Worm (Caenorhabditis elegans) whole organism, L1 larva: ENCODE results near the gene nlp-33.
A peak's percentile ranks its signal among the peaks of the same experiment; 100 is the strongest.

Experiments used
- C16A3.4 ChIP-seq: fragments of 150-350 bp; optimal IDR thresholded peaks from 2 replicates; lab custom pipeline; 2014; ENCODE audit warnings: missing biosample characterization, missing genetic modification characterization
- blmp-1 ChIP-seq: fragments of 150-350 bp; optimal IDR thresholded peaks from 2 replicates; lab custom pipeline; 2014; ENCODE audit warnings: missing biosample characterization, missing genetic modification characterization
- ceh-82 ChIP-seq, 3 experiments: fragments of 150-350 bp in 1 of 3; sonication (generic microtip) in 2 of 3; optimal IDR thresholded peaks; 2 replicates each; lab custom pipeline; 2014 to 2017; ENCODE audit warnings: missing biosample characterization in 3 of 3, missing genetic modification characterization in 3 of 3
- ceh-90 ChIP-seq: sonication (generic microtip); optimal IDR thresholded peaks from 2 replicates; lab custom pipeline; 2016; ENCODE audit warnings: missing genetic modification characterization, missing compliant biosample characterization
- elt-3 ChIP-seq, 6 experiments: fragments of 150-350 bp in 1 of 6; sonication (generic microtip); optimal IDR thresholded peaks; 2 replicates each; lab custom pipeline; 2017 to 2018; ENCODE audit warnings: missing biosample characterization in 6 of 6, missing genetic modification characterization in 6 of 6, inconsistent platforms in 1 of 6
- fkh-10 ChIP-seq: sonication (generic microtip); optimal IDR thresholded peaks from 2 replicates; lab custom pipeline; 2017; ENCODE audit warnings: missing biosample characterization, missing genetic modification reagents, missing genetic modification characterization
- fkh-4 ChIP-seq: sonication (generic microtip); optimal IDR thresholded peaks from 2 replicates; lab custom pipeline; 2016; ENCODE audit warnings: missing compliant biosample characterization, missing genetic modification characterization, borderline replicate concordance
- fos-1 ChIP-seq: fragments of 150-350 bp; optimal IDR thresholded peaks from 2 replicates; lab custom pipeline; 2014; ENCODE audit warnings: missing biosample characterization, missing genetic modification characterization
- grh-1 ChIP-seq: fragments of 200-800 bp; sonication (Bioruptor generic); IDR thresholded peaks from 2 replicates; pipeline ENCODE4 v1.3.6; 2022; ENCODE audit warnings: missing genetic modification reagents, missing genetic modification characterization, missing compliant biosample characterization
- hpl-2 ChIP-seq: fragments of 150-350 bp; optimal IDR thresholded peaks from 2 replicates; lab custom pipeline; 2014; ENCODE audit warnings: missing biosample characterization, missing genetic modification reagents, missing genetic modification characterization
- irx-1 ChIP-seq: sonication (generic microtip); optimal IDR thresholded peaks from 2 replicates; lab custom pipeline; 2016; ENCODE audit warnings: missing genetic modification characterization, missing compliant biosample characterization
- jun-1 ChIP-seq: fragments of 150-350 bp; optimal IDR thresholded peaks from 2 replicates; lab custom pipeline; 2014; ENCODE audit warnings: missing biosample characterization, missing genetic modification reagents, missing genetic modification characterization
- lin-14 ChIP-seq: fragments of 200-800 bp; sonication (Bioruptor generic); optimal IDR thresholded peaks from 2 replicates; lab custom pipeline; 2018; ENCODE audit warnings: mild to moderate bottlenecking, missing genetic modification characterization, moderate library complexity, missing compliant biosample characterization
- lin-15B ChIP-seq: fragments of 150-350 bp; sonication (generic microtip); optimal IDR thresholded peaks from 3 replicates; lab custom pipeline; 2014; ENCODE audit warnings: missing biosample characterization, missing genetic modification characterization
- lin-35 ChIP-seq, 2 experiments: fragments of 150-350 bp; optimal IDR thresholded peaks; 2 replicates each; lab custom pipeline; 2014; ENCODE audit warnings: missing biosample characterization in 2 of 2, missing genetic modification characterization in 2 of 2, missing genetic modification reagents in 2 of 2
- lir-3 ChIP-seq: sonication (generic microtip); optimal IDR thresholded peaks from 2 replicates; lab custom pipeline; 2016; ENCODE audit warnings: mild to moderate bottlenecking, missing genetic modification characterization, moderate library complexity, missing compliant biosample characterization; ENCODE audit not compliant: poor library complexity
- lsy-2 ChIP-seq, 2 experiments: fragments of 150-350 bp; optimal IDR thresholded peaks; 2 replicates each; lab custom pipeline; 2014; ENCODE audit warnings: missing biosample characterization in 2 of 2, missing genetic modification characterization in 2 of 2
- mef-2 ChIP-seq: fragments of 150-350 bp; optimal IDR thresholded peaks from 2 replicates; lab custom pipeline; 2014; ENCODE audit warnings: missing biosample characterization, missing genetic modification characterization
- mep-1 ChIP-seq: fragments of 150-350 bp; optimal IDR thresholded peaks from 2 replicates; lab custom pipeline; 2014; ENCODE audit warnings: missing biosample characterization, missing genetic modification characterization
- nhr-20 ChIP-seq: sonication (generic microtip); optimal IDR thresholded peaks from 2 replicates; lab custom pipeline; 2016; ENCODE audit warnings: mild to moderate bottlenecking, missing genetic modification characterization, missing compliant biosample characterization
- nhr-47 ChIP-seq: sonication (generic microtip); optimal IDR thresholded peaks from 2 replicates; lab custom pipeline; 2016; ENCODE audit warnings: mild to moderate bottlenecking, missing genetic modification characterization, moderate library complexity, missing compliant biosample characterization
- nhr-71 ChIP-seq: sonication (generic microtip); optimal IDR thresholded peaks from 2 replicates; lab custom pipeline; 2016; ENCODE audit warnings: mild to moderate bottlenecking, missing genetic modification characterization, moderate library complexity, missing compliant biosample characterization
- nhr-85 ChIP-seq: sonication (generic microtip); peaks from one replicate; lab custom pipeline; 2016; ENCODE audit warnings: missing genetic modification characterization, inconsistent platforms, missing compliant biosample characterization
- pqm-1 ChIP-seq: sonication (generic microtip); optimal IDR thresholded peaks from 3 replicates; lab custom pipeline; 2017; ENCODE audit warnings: missing biosample characterization, missing genetic modification characterization
- skn-1 ChIP-seq: fragments of 150-350 bp; optimal IDR thresholded peaks from 2 replicates; lab custom pipeline; 2014; ENCODE audit warnings: missing biosample characterization, missing genetic modification characterization
- snu-23 ChIP-seq: sonication (generic microtip); optimal IDR thresholded peaks from 2 replicates; lab custom pipeline; 2016; ENCODE audit warnings: missing genetic modification characterization, missing compliant biosample characterization
- tbx-2 ChIP-seq: sonication (generic microtip); optimal IDR thresholded peaks from 2 replicates; lab custom pipeline; 2016; ENCODE audit warnings: missing genetic modification characterization, missing compliant biosample characterization
- tlp-1 ChIP-seq: fragments of 150-350 bp; optimal IDR thresholded peaks from 2 replicates; lab custom pipeline; 2014; ENCODE audit warnings: missing biosample characterization, missing genetic modification characterization
- unc-130 ChIP-seq: fragments of 150-350 bp; optimal IDR thresholded peaks from 2 replicates; lab custom pipeline; 2017; ENCODE audit warnings: missing biosample characterization, missing genetic modification characterization, inconsistent platforms
- unc-98 ChIP-seq: fragments of 200-800 bp; sonication (Bioruptor generic); IDR thresholded peaks from 2 replicates; pipeline ENCODE4 v1.3.6; 2022; ENCODE audit warnings: missing genetic modification characterization, missing compliant biosample characterization
- xbp-1 ChIP-seq: sonication (generic microtip); optimal IDR thresholded peaks from 2 replicates; lab custom pipeline; 2016; ENCODE audit warnings: missing genetic modification characterization, missing compliant biosample characterization
- ztf-4 ChIP-seq: fragments of 150-350 bp; optimal IDR thresholded peaks from 2 replicates; lab custom pipeline; 2014; ENCODE audit warnings: missing biosample characterization, missing genetic modification characterization

Gene nlp-33

ce11 chrV:11196631-11197258 is 49.6 kb downstream of the nlp-33 start:
- TF ChIP-seq mef-2 (tag; lab: Kevin White, UChicago) (no peak), nhr-47 (tag; lab: Kevin White, UChicago) (peak; percentile 9), grh-1 (GFP tag; lab: Robert Waterston, UW) (peak; percentile 85), skn-1 (tag; lab: Kevin White, UChicago) (no peak), ceh-82 (tag; optimal IDR thresholded peaks at IDR 0.05; lab: Kevin White, UChicago) (peak in 1 of 3 experiments; percentile 17), lin-15B (tag; lab: Kevin White, UChicago) (no peak), mep-1 (tag; lab: Kevin White, UChicago) (peak; percentile 28), nhr-71 (tag; lab: Kevin White, UChicago) (peak; percentile 48), unc-98 (GFP tag; lab: Robert Waterston, UW) (no peak), C16A3.4 (tag; lab: Kevin White, UChicago) (peak; percentile 16), lsy-2 (tag; optimal IDR thresholded peaks at IDR 0.05; lab: Kevin White, UChicago) (peak in 1 of 2 experiments; percentile 21), xbp-1 (peak; percentile 16), jun-1 (no peak), nhr-20 (tag; lab: Kevin White, UChicago) (peak; percentile 55), blmp-1 (tag; lab: Kevin White, UChicago) (peak; percentile 79), elt-3 (tag; optimal IDR thresholded peaks at IDR 0.05; lab: Kevin White, UChicago) (peak in 2 of 6 experiments; percentile 12 to 31), tbx-2 (tag; lab: Kevin White, UChicago) (peak; percentile 23), unc-130 (no peak), fkh-10 (GFP tag; lab: Kevin White, UChicago) (no peak), hpl-2 (no peak), ztf-4 (no peak), pqm-1 (no peak), fos-1 (tag; lab: Kevin White, UChicago) (no peak), snu-23 (peak; percentile 53), lir-3 (tag; lab: Kevin White, UChicago) (no peak), lin-14 (GFP tag; lab: Kevin White, UChicago) (peak; percentile 77), nhr-85 (tag; lab: Kevin White, UChicago) (peak; percentile 97), lin-35 (GFP tag; optimal IDR thresholded peaks at IDR 0.05; lab: Kevin White, UChicago) (peak in 1 of 2 experiments; percentile 34), tlp-1 (tag; lab: Kevin White, UChicago) (no peak), ceh-90 (tag; lab: Kevin White, UChicago) (no peak), fkh-4 (tag; lab: Kevin White, UChicago) (no peak), irx-1 (no peak)
